Worm (Caenorhabditis elegans) whole organism, L4 larva: Measurements from ENCODE around the gene rgs-4.

Source experiments
- F10B5.3 ChIP-seq: sonication (generic microtip); optimal IDR thresholded peaks from 2 replicates; lab custom pipeline; 2016; ENCODE audit warnings: mild to moderate bottlenecking, missing genetic modification characterization, missing compliant biosample characterization
- F44E2.7 ChIP-seq: fragments of 200-800 bp; sonication (Bioruptor generic); IDR thresholded peaks from 2 replicates; pipeline ENCODE4 v2.1.2; 2022; ENCODE audit warnings: missing genetic modification characterization, missing compliant biosample characterization
- Y105C5A.15 ChIP-seq: fragments of 200-800 bp; sonication (Bioruptor generic); IDR thresholded peaks from 2 replicates; pipeline ENCODE4 v1.3.6; 2022; ENCODE audit warnings: missing genetic modification characterization, missing compliant biosample characterization
- Y5F2A.4 ChIP-seq: fragments of 200-800 bp; sonication (Bioruptor generic); optimal IDR thresholded peaks from 2 replicates; lab custom pipeline; 2018; ENCODE audit warnings: mild to moderate bottlenecking, missing genetic modification characterization, missing compliant biosample characterization
- Y75B8A.6 ChIP-seq: fragments of 200-800 bp; sonication (Bioruptor generic); IDR thresholded peaks from 2 replicates; pipeline ENCODE4 v1.3.6; 2022; ENCODE audit warnings: missing genetic modification reagents, missing genetic modification characterization, missing compliant biosample characterization
- attf-4 ChIP-seq: sonication (generic microtip); optimal IDR thresholded peaks from 3 replicates; lab custom pipeline; 2017; ENCODE audit warnings: missing biosample characterization, missing genetic modification characterization
- ceh-28 ChIP-seq: fragments of 150-350 bp; optimal IDR thresholded peaks from 2 replicates; lab custom pipeline; 2014; ENCODE audit warnings: missing biosample characterization, missing genetic modification reagents, missing genetic modification characterization
- ceh-62 ChIP-seq: sonication (generic microtip); optimal IDR thresholded peaks from 2 replicates; lab custom pipeline; 2017; ENCODE audit warnings: missing biosample characterization, missing genetic modification characterization
- ceh-82 ChIP-seq: sonication (generic microtip); optimal IDR thresholded peaks from 2 replicates; lab custom pipeline; 2017; ENCODE audit warnings: missing biosample characterization, missing genetic modification characterization
- ces-1 ChIP-seq: fragments of 150-350 bp; sonication (generic microtip); optimal IDR thresholded peaks from 4 replicates; lab custom pipeline; 2014; ENCODE audit warnings: missing biosample characterization, missing genetic modification reagents, missing genetic modification characterization
- ctbp-1 ChIP-seq: fragments of 200-800 bp; sonication (Bioruptor generic); IDR thresholded peaks from 2 replicates; pipeline ENCODE4 v1.3.6; 2022; ENCODE audit warnings: missing genetic modification reagents, missing genetic modification characterization, missing compliant biosample characterization
- dmd-9 ChIP-seq: fragments of 200-800 bp; sonication (Bioruptor generic); IDR thresholded peaks from 2 replicates; pipeline ENCODE4 v1.3.6; 2022; ENCODE audit warnings: missing genetic modification reagents, missing genetic modification characterization, missing compliant biosample characterization
- duxl-1 ChIP-seq: sonication (generic microtip); optimal IDR thresholded peaks from 2 replicates; lab custom pipeline; 2016; ENCODE audit warnings: mild to moderate bottlenecking, missing genetic modification characterization, moderate library complexity, missing compliant biosample characterization; ENCODE audit not compliant: poor library complexity
- fos-1 ChIP-seq: fragments of 150-350 bp; optimal IDR thresholded peaks from 2 replicates; lab custom pipeline; 2014; ENCODE audit warnings: missing biosample characterization, missing genetic modification characterization
- gei-8 ChIP-seq: fragments of 200-800 bp; sonication (Bioruptor generic); optimal IDR thresholded peaks from 2 replicates; lab custom pipeline; 2018; ENCODE audit warnings: mild to moderate bottlenecking, missing genetic modification characterization, missing compliant biosample characterization
- hif-1 ChIP-seq, 2 experiments: sonication (generic microtip); optimal IDR thresholded peaks; 2 replicates each; lab custom pipeline; 2016 to 2017; ENCODE audit warnings: missing compliant biosample characterization in 2 of 2, missing genetic modification characterization in 2 of 2, missing genetic modification reagents in 2 of 2, missing genotype in 2 of 2, mild to moderate bottlenecking in 1 of 2
- hlh-11 ChIP-seq: fragments of 200-800 bp; sonication (Bioruptor generic); optimal IDR thresholded peaks from 2 replicates; lab custom pipeline; 2018; ENCODE audit warnings: mild to moderate bottlenecking, missing genetic modification characterization, missing compliant biosample characterization
- lim-7 ChIP-seq: fragments of 200-800 bp; sonication (Bioruptor generic); IDR thresholded peaks from 2 replicates; pipeline ENCODE4 v1.3.6; 2022; ENCODE audit warnings: missing genetic modification characterization, missing compliant biosample characterization
- lin-1 ChIP-seq: fragments of 200-800 bp; sonication (Bioruptor generic); IDR thresholded peaks from 2 replicates; pipeline ENCODE4 v1.3.6; 2022; ENCODE audit warnings: missing genetic modification reagents, missing genetic modification characterization, missing compliant biosample characterization
- lin-15B ChIP-seq: fragments of 150-350 bp; sonication (generic microtip); optimal IDR thresholded peaks from 3 replicates; lab custom pipeline; 2014; ENCODE audit warnings: missing biosample characterization, missing genetic modification characterization
- mdl-1 ChIP-seq, 2 experiments: fragments of 150-350 bp in 1 of 2; sonication (generic microtip) in 1 of 2; optimal IDR thresholded peaks; 2 replicates each; lab custom pipeline; 2014 to 2017; ENCODE audit warnings: missing biosample characterization in 2 of 2, missing genetic modification characterization in 2 of 2
- mdt-29 ChIP-seq: fragments of 200-800 bp; sonication (Bioruptor generic); IDR thresholded peaks from 2 replicates; pipeline ENCODE4 v1.3.6; 2022; ENCODE audit warnings: missing genetic modification reagents, missing genetic modification characterization, missing compliant biosample characterization
- mes-2 ChIP-seq: sonication (generic microtip); optimal IDR thresholded peaks from 2 replicates; lab custom pipeline; 2016; ENCODE audit warnings: missing genotype, mild to moderate bottlenecking, missing genetic modification characterization, missing compliant biosample characterization; ENCODE audit not compliant: poor library complexity, severe bottlenecking
- mxl-3 ChIP-seq: fragments of 200-800 bp; sonication (Bioruptor generic); optimal IDR thresholded peaks from 2 replicates; lab custom pipeline; 2018; ENCODE audit warnings: mild to moderate bottlenecking, missing genetic modification characterization, missing compliant biosample characterization
- nhr-10 ChIP-seq: fragments of 150-350 bp; optimal IDR thresholded peaks from 2 replicates; lab custom pipeline; 2014; ENCODE audit warnings: missing biosample characterization, missing genetic modification characterization
- nhr-48 ChIP-seq: sonication (generic microtip); optimal IDR thresholded peaks from 2 replicates; lab custom pipeline; 2016; ENCODE audit warnings: mild to moderate bottlenecking, missing genetic modification characterization, missing compliant biosample characterization
- nhr-76 ChIP-seq: fragments of 150-350 bp; optimal IDR thresholded peaks from 2 replicates; lab custom pipeline; 2014; ENCODE audit warnings: missing biosample characterization, missing genetic modification characterization
- php-3 ChIP-seq: fragments of 200-800 bp; sonication (Bioruptor generic); IDR thresholded peaks from 2 replicates; pipeline ENCODE4 v1.3.6; 2022; ENCODE audit warnings: missing genetic modification reagents, missing genetic modification characterization, missing compliant biosample characterization
- unc-130 ChIP-seq: sonication (generic microtip); optimal IDR thresholded peaks from 2 replicates; lab custom pipeline; 2016; ENCODE audit warnings: missing genetic modification reagents, missing genetic modification characterization, missing compliant biosample characterization
- unc-39 ChIP-seq: sonication (generic microtip); optimal IDR thresholded peaks from 2 replicates; lab custom pipeline; 2017; ENCODE audit warnings: missing biosample characterization, missing genetic modification characterization
- unc-62 ChIP-seq, 3 experiments: fragments of 150-350 bp in 1 of 3; sonication (generic microtip); optimal IDR thresholded peaks in 2 of 3; peaks in 1 of 3; 1 replicate in 1 of 3; 2 replicates in 2 of 3; lab custom pipeline; 2014 to 2017; ENCODE audit warnings: missing biosample characterization in 3 of 3, missing genetic modification characterization in 3 of 3, missing genetic modification reagents in 3 of 3, missing genotype in 1 of 3
- zag-1 ChIP-seq: fragments of 150-350 bp; optimal IDR thresholded peaks from 2 replicates; lab custom pipeline; 2014; ENCODE audit warnings: missing biosample characterization, missing genetic modification characterization
- zip-11 ChIP-seq: fragments of 200-800 bp; sonication (Bioruptor generic); IDR thresholded peaks from 2 replicates; pipeline ENCODE4 v1.3.6; 2022; ENCODE audit warnings: missing genetic modification characterization, missing compliant biosample characterization
- ztf-11 ChIP-seq: fragments of 150-350 bp; optimal IDR thresholded peaks from 2 replicates; lab custom pipeline; 2014; ENCODE audit warnings: missing biosample characterization, missing genetic modification characterization

Gene rgs-4

ce11 chrII:12654447-12654846, at the start of gene rgs-4:
TSS of gene rgs-4 (plus strand) at chrII:12654747.
- no peak for TF ChIP-seq ztf-11
- TF ChIP-seq ceh-82 (tag; lab: Kevin White, UChicago): no peak
- no peak for TF ChIP-seq hif-1 (tag; optimal IDR thresholded peaks at IDR 0.05; lab: Kevin White, UChicago)
- no peak for TF ChIP-seq ces-1 (GFP tag; lab: Kevin White, UChicago)
- no peak for TF ChIP-seq ceh-62 (tag; lab: Kevin White, UChicago)
- TF ChIP-seq gei-8 (GFP tag; lab: Kevin White, UChicago): no peak
- TF ChIP-seq Y75B8A.6: no peak
- no peak for TF ChIP-seq ceh-28 (tag; lab: Kevin White, UChicago)
- TF ChIP-seq attf-4 (tag; lab: Kevin White, UChicago): no peak
- no peak for TF ChIP-seq zag-1
- TF ChIP-seq Y5F2A.4 (GFP tag; lab: Kevin White, UChicago): no peak
- TF ChIP-seq mdt-29: no peak
- TF ChIP-seq F44E2.7: no peak
- TF ChIP-seq mxl-3: no peak
- TF ChIP-seq hlh-11 (tag; lab: Kevin White, UChicago): no peak
- no peak for TF ChIP-seq unc-39 (tag; lab: Kevin White, UChicago)
- no peak for TF ChIP-seq mes-2
- no peak for TF ChIP-seq nhr-10 (tag; lab: Kevin White, UChicago)
- TF ChIP-seq nhr-48 (tag; lab: Kevin White, UChicago): no peak
- TF ChIP-seq php-3 (GFP tag; lab: Robert Waterston, UW): no peak

- peak in 1 of 2 experiments; percentile 96 for TF ChIP-seq unc-62 (GFP tag; optimal IDR thresholded peaks at IDR 0.05 in 1 of 2; lab: Kevin White, UChicago)
- TF ChIP-seq unc-62 (tag; optimal IDR thresholded peaks at IDR 0.05; lab: Kevin White, UChicago): no peak
- TF ChIP-seq Y105C5A.15 (GFP tag; lab: Robert Waterston, UW): 0 out of 2 replicates have a peak, but pooled peaks have one; percentile 19
- TF ChIP-seq gei-8 (GFP tag; lab: Kevin White, UChicago): no peak
These were observed 48.4 kb upstream of the rgs-4 start for ce11 chrII:12606108-12606507.

ce11 chrII:12606900-12607299, 47.6 kb upstream of the rgs-4 start, which contains the start of gene Y38E10A.8:
TSS of gene Y38E10A.8 (plus strand) at chrII:12607200.
- TF ChIP-seq nhr-76 (tag; lab: Kevin White, UChicago) (no peak), gei-8 (GFP tag; lab: Kevin White, UChicago) (no peak), mdl-1 (tag; optimal IDR thresholded peaks at IDR 0.05; lab: Kevin White, UChicago) (no peak), unc-62 (GFP tag; optimal IDR thresholded peaks at IDR 0.05 in 1 of 2; lab: Kevin White, UChicago) (peak in 1 of 2 experiments; percentile 27), unc-62 (tag; optimal IDR thresholded peaks at IDR 0.05; lab: Kevin White, UChicago) (no peak), unc-130 (no peak)

- TF ChIP-seq gei-8 (GFP tag; lab: Kevin White, UChicago): no peak
- TF ChIP-seq, all 104 proteins: peak for 0
These were observed 45.9 kb upstream of the rgs-4 start, which contains the start of gene Y38E10A.9 for ce11 chrII:12608653-12609052. TSS of gene Y38E10A.9 (plus strand) at chrII:12608953.

- TF ChIP-seq unc-62 (GFP tag; optimal IDR thresholded peaks at IDR 0.05 in 1 of 2; lab: Kevin White, UChicago) (no peak), unc-62 (tag; optimal IDR thresholded peaks at IDR 0.05; lab: Kevin White, UChicago) (no peak), lin-15B (tag; lab: Kevin White, UChicago) (no peak), dmd-9 (GFP tag; lab: Robert Waterston, UW) (no peak), F10B5.3 (tag; lab: Kevin White, UChicago) (no peak), zip-11 (GFP tag; lab: Robert Waterston, UW) (no peak), duxl-1 (no peak), fos-1 (tag; lab: Kevin White, UChicago) (no peak), lin-1 (GFP tag; lab: Robert Waterston, UW) (no peak), lim-7 (no peak), ctbp-1 (GFP tag; lab: Robert Waterston, UW) (no peak)
- TF ChIP-seq, all 104 proteins: peak for 0
These were observed 42.3 kb upstream of the rgs-4 start, which contains the start of gene nspe-4 for ce11 chrII:12612218-12612617. TSS of gene nspe-4 (plus strand) at chrII:12612518.
